In genomic region chr3R:10276002-10276401, dm6 we compare ENCODE assay signal across 3 fruit fly cellular contexts.
TF ChIP-seq lines count a peak whose summit lies in the region.

No protein-coding gene starts in this region.

- TF ChIP-seq CTCF in whole organism, embryonic (GFP tag; optimal IDR thresholded peaks at IDR 0.05; lab: Kevin White, UChicago) = no peak

TF ChIP-seq in whole organism, embryonic, 481 proteins besides CTCF, POLR2A, EP300 and RAD21 (continues in another document):
- TF ChIP-seq Med (GFP tag; lab: Kevin White, UChicago) (peak; percentile 68), bsh (GFP tag; optimal IDR thresholded peaks at IDR 0.05; lab: Kevin White, UChicago) (peak in 1 of 2 experiments; percentile 21), Hmr (GFP tag; optimal IDR thresholded peaks at IDR 0.05; lab: Kevin White, UChicago) (peak; percentile 11), CG11504 (tag; optimal IDR thresholded peaks at IDR 0.05; lab: Kevin White, UChicago) (peak; percentile 47), CG7839 (tag; optimal IDR thresholded peaks at IDR 0.05; lab: Kevin White, UChicago) (peak; percentile 16), lab (GFP tag; optimal IDR thresholded peaks at IDR 0.05; lab: Kevin White, UChicago) (peak; percentile 44), CG2712 (tag; optimal IDR thresholded peaks at IDR 0.05; lab: Kevin White, UChicago) (peak; percentile 14), grau (tag; optimal IDR thresholded peaks at IDR 0.05; lab: Kevin White, UChicago) (peak; percentile 26), CG9215 (GFP tag; IDR thresholded peaks at IDR 0.05; lab: Robert Waterston, UW) (no peak), CG15269 (tag; optimal IDR thresholded peaks at IDR 0.05; lab: Kevin White, UChicago) (peak; percentile 10), dmrt99B (tag; optimal IDR thresholded peaks at IDR 0.05; lab: Kevin White, UChicago) (peak; percentile 40), Sox102F (GFP tag; optimal IDR thresholded peaks at IDR 0.05; lab: Kevin White, UChicago) (peak; percentile 42), CG4820 (GFP tag; optimal IDR thresholded peaks at IDR 0.05; lab: Kevin White, UChicago) (no peak), CG1602 (GFP tag; optimal IDR thresholded peaks at IDR 0.05; lab: Kevin White, UChicago) (no peak), Oli (tag; optimal IDR thresholded peaks at IDR 0.05; lab: Kevin White, UChicago) (peak; percentile 15), peb (GFP tag; IDR thresholded peaks at IDR 0.05; lab: Robert Waterston, UW) (0 out of 2 replicates have a peak, but pooled peaks have one; percentile 28), gem (tag; optimal IDR thresholded peaks at IDR 0.05; lab: Kevin White, UChicago) (peak; percentile 49), unpg (GFP tag; optimal IDR thresholded peaks at IDR 0.05; lab: Kevin White, UChicago) (peak; percentile 33), eve (GFP tag; optimal IDR thresholded peaks at IDR 0.05; lab: Kevin White, UChicago) (peak in 1 of 2 experiments; percentile 50), abd-A (tag; optimal IDR thresholded peaks at IDR 0.05; lab: Kevin White, UChicago) (no peak), slbo (GFP tag; IDR thresholded peaks at IDR 0.05; lab: Robert Waterston, UW) (0 out of 2 replicates have a peak, but pooled peaks have one; percentile 20), CG1603 (tag; optimal IDR thresholded peaks at IDR 0.05; lab: Kevin White, UChicago) (peak; percentile 44), row (GFP tag; IDR thresholded peaks at IDR 0.05; lab: Robert Waterston, UW) (0 out of 3 replicates have a peak, but pooled peaks have one; percentile 44), CG43689 (GFP tag; IDR thresholded peaks at IDR 0.05; lab: Robert Waterston, UW) (no peak), prd (optimal IDR thresholded peaks at IDR 0.05; lab: Kevin White, UChicago) (no peak), prd (GFP tag; IDR thresholded peaks at IDR 0.05; lab: Robert Waterston, UW) (0 out of 3 replicates have a peak, but pooled peaks have one; percentile 31), CoRest (tag; optimal IDR thresholded peaks at IDR 0.05; lab: Kevin White, UChicago) (peak; percentile 8), sens (GFP tag; lab: Kevin White, UChicago) (peak; percentile 48), Hr51 (GFP tag; optimal IDR thresholded peaks at IDR 0.05; lab: Kevin White, UChicago) (peak in 1 of 2 experiments; percentile 33), Sry-δ (GFP tag; optimal IDR thresholded peaks at IDR 0.05; lab: Kevin White, UChicago) (no peak)

TF ChIP-seq in whole organism, prepupa, 60 proteins besides CTCF, POLR2A, EP300 and RAD21 (continues in another document):
- TF ChIP-seq CG8632 (GFP tag; optimal IDR thresholded peaks at IDR 0.05; lab: Kevin White, UChicago) (no peak), CG10631 (GFP tag; optimal IDR thresholded peaks at IDR 0.05; lab: Kevin White, UChicago) (peak; percentile 10), ss (GFP tag; optimal IDR thresholded peaks at IDR 0.05; lab: Kevin White, UChicago) (no peak), pdm3 (GFP tag; optimal IDR thresholded peaks at IDR 0.05; lab: Kevin White, UChicago) (peak; percentile 19), CG32006 (GFP tag; optimal IDR thresholded peaks at IDR 0.05; lab: Kevin White, UChicago) (peak; percentile 39), Hr38 (GFP tag; optimal IDR thresholded peaks at IDR 0.05; lab: Kevin White, UChicago) (no peak), Sox102F (GFP tag; optimal IDR thresholded peaks at IDR 0.05; lab: Kevin White, UChicago) (no peak), Eip93F (GFP tag; optimal IDR thresholded peaks at IDR 0.05; lab: Kevin White, UChicago) (no peak), esn (GFP tag; optimal IDR thresholded peaks at IDR 0.05; lab: Kevin White, UChicago) (peak; percentile 15), CG8119 (GFP tag; IDR thresholded peaks at IDR 0.05; lab: Robert Waterston, UW) (peak; percentile 39; the same call in 1 of the 3 replicates), CG6808 (GFP tag; optimal IDR thresholded peaks at IDR 0.05; lab: Kevin White, UChicago) (no peak), Hr39 (GFP tag; optimal IDR thresholded peaks at IDR 0.05; lab: Kevin White, UChicago) (no peak), lz (GFP tag; optimal IDR thresholded peaks at IDR 0.05; lab: Kevin White, UChicago) (peak; percentile 27), cyc (GFP tag; optimal IDR thresholded peaks at IDR 0.05; lab: Kevin White, UChicago) (peak; percentile 18), CG6854 (GFP tag; optimal IDR thresholded peaks at IDR 0.05; lab: Kevin White, UChicago) (no peak), Sox14 (GFP tag; optimal IDR thresholded peaks at IDR 0.05; lab: Kevin White, UChicago) (no peak), CG6163 (GFP tag; IDR thresholded peaks at IDR 0.05; lab: Robert Waterston, UW) (peak; percentile 58; the same call in 2 of the 3 replicates), CG1621 (tag; optimal IDR thresholded peaks at IDR 0.05; lab: Kevin White, UChicago) (no peak), Smox (GFP tag; optimal IDR thresholded peaks at IDR 0.05; lab: Kevin White, UChicago) (no peak), Sox15 (GFP tag; optimal IDR thresholded peaks at IDR 0.05; lab: Kevin White, UChicago) (no peak), Blimp-1 (GFP tag; optimal IDR thresholded peaks at IDR 0.05; lab: Kevin White, UChicago) (no peak), CG16779 (tag; optimal IDR thresholded peaks at IDR 0.05; lab: Kevin White, UChicago) (no peak), Ets21C (GFP tag; optimal IDR thresholded peaks at IDR 0.05; lab: Kevin White, UChicago) (no peak), CG3032 (tag; optimal IDR thresholded peaks at IDR 0.05; lab: Kevin White, UChicago) (no peak), CG9139 (GFP tag; optimal IDR thresholded peaks at IDR 0.05; lab: Kevin White, UChicago) (no peak), topi (GFP tag; optimal IDR thresholded peaks at IDR 0.05; lab: Kevin White, UChicago) (peak; percentile 16), CG10669 (GFP tag; optimal IDR thresholded peaks at IDR 0.05; lab: Kevin White, UChicago) (no peak), dsx (GFP tag; optimal IDR thresholded peaks at IDR 0.05; lab: Kevin White, UChicago; ENCODE audit: poor library complexity, severe bottlenecking) (no peak), Eip78C (GFP tag; lab: Kevin White, UChicago) (peak; percentile 68), Met (GFP tag; optimal IDR thresholded peaks at IDR 0.05; lab: Kevin White, UChicago) (peak; percentile 31), fd85E (GFP tag; optimal IDR thresholded peaks at IDR 0.05; lab: Kevin White, UChicago) (no peak), achi (GFP tag; optimal IDR thresholded peaks at IDR 0.05; lab: Kevin White, UChicago) (peak; percentile 42), salr (GFP tag; optimal IDR thresholded peaks at IDR 0.05; lab: Kevin White, UChicago) (no peak)

TF ChIP-seq in whole organism, pupa, 21 proteins besides CTCF, POLR2A, EP300 and RAD21:
- TF ChIP-seq gl (tag; optimal IDR thresholded peaks at IDR 0.05; lab: Kevin White, UChicago) (no peak), CG34367 (tag; optimal IDR thresholded peaks at IDR 0.05; lab: Kevin White, UChicago) (no peak), rn (GFP tag; IDR thresholded peaks at IDR 0.05; lab: Robert Waterston, UW) (no peak), CG4496 (GFP tag; IDR thresholded peaks at IDR 0.05; lab: Robert Waterston, UW) (peak; percentile 42; the same call in 1 of the 3 replicates), CG32121 (GFP tag; IDR thresholded peaks at IDR 0.05; lab: Robert Waterston, UW) (no peak), CG12605 (GFP tag; IDR thresholded peaks at IDR 0.05; lab: Robert Waterston, UW) (no peak), CG9948 (tag; optimal IDR thresholded peaks at IDR 0.05; lab: Kevin White, UChicago) (no peak), CG8159 (tag; optimal IDR thresholded peaks at IDR 0.05; lab: Kevin White, UChicago) (peak; percentile 30), Snoo (tag; optimal IDR thresholded peaks at IDR 0.05; lab: Kevin White, UChicago) (no peak), CG8301 (tag; optimal IDR thresholded peaks at IDR 0.05; lab: Kevin White, UChicago) (peak; percentile 48), fd96Ca (GFP tag; IDR thresholded peaks at IDR 0.05; lab: Robert Waterston, UW) (no peak), Ets98B (GFP tag; IDR thresholded peaks at IDR 0.05; lab: Robert Waterston, UW) (0 out of 2 replicates have a peak, but pooled peaks have one; percentile 12), CG14655 (GFP tag; optimal IDR thresholded peaks at IDR 0.05; lab: Kevin White, UChicago) (peak; percentile 37), Pif1A (GFP tag; optimal IDR thresholded peaks at IDR 0.05; lab: Kevin White, UChicago) (no peak), CG15710 (tag; optimal IDR thresholded peaks at IDR 0.05; lab: Kevin White, UChicago) (no peak), CG13204 (GFP tag; optimal IDR thresholded peaks at IDR 0.05; lab: Kevin White, UChicago) (no peak), CG17806 (tag; optimal IDR thresholded peaks at IDR 0.05; lab: Kevin White, UChicago) (peak; percentile 11)

Comparison
In these comparisons a context has a peak if more than half of its experiments do, and no peak if none do; other contexts are left out.
1. Of the 7 proteins assayed by ChIP-seq in both whole organism, embryonic and whole organism, prepupa: peak only in whole organism, embryonic: Blimp-1 and Sox102F; only in whole organism, prepupa: none; in both: none; in neither: 5.